Fruit fly (Drosophila melanogaster) whole organism, embryonic: Measurements from ENCODE around the gene Or67a.

Experiments
- Adf1 ChIP-seq: fragments of 200-800 bp; sonication (Bioruptor generic); IDR thresholded peaks from 2 replicates; pipeline ENCODE4 v1.3.6; 2022; ENCODE audit warnings: missing biosample characterization, missing genetic modification characterization
- Antp ChIP-seq: fragments of 200-800 bp; sonication (Bioruptor generic); optimal IDR thresholded peaks from 3 replicates; lab custom pipeline; 2016; ENCODE audit warnings: missing biosample characterization, missing genetic modification characterization
- Atf6 ChIP-seq: fragments of 200-800 bp; sonication (Bioruptor generic); IDR thresholded peaks from 2 replicates; pipeline ENCODE4 v1.3.6; 2022; ENCODE audit warnings: missing biosample characterization, missing genetic modification characterization
- Bteb2 ChIP-seq: fragments of 200-800 bp; sonication (Bioruptor generic); optimal IDR thresholded peaks from 2 replicates; lab custom pipeline; 2016; ENCODE audit warnings: missing biosample characterization, missing genetic modification characterization
- CG1024 ChIP-seq: fragments of 200-800 bp; sonication (Bioruptor generic); IDR thresholded peaks from 2 replicates; pipeline ENCODE4 v1.3.6; 2022; ENCODE audit warnings: missing biosample characterization, missing genetic modification characterization
- CG10431 ChIP-seq: fragments of 200-800 bp; sonication (Bioruptor generic); optimal IDR thresholded peaks from 3 replicates; lab custom pipeline; 2018; ENCODE audit warnings: missing biosample characterization, mild to moderate bottlenecking, missing genetic modification characterization
- CG12769 ChIP-seq: fragments of 200-800 bp; sonication (Bioruptor generic); optimal IDR thresholded peaks from 2 replicates; lab custom pipeline; 2019; ENCODE audit warnings: missing biosample characterization, mild to moderate bottlenecking, missing genetic modification characterization, moderate library complexity
- CG13123 ChIP-seq: fragments of 200-800 bp; sonication (Bioruptor generic); optimal IDR thresholded peaks from 2 replicates; lab custom pipeline; 2016; ENCODE audit warnings: missing biosample characterization, missing genetic modification characterization
- CG14441 ChIP-seq: fragments of 200-800 bp; sonication (Bioruptor generic); IDR thresholded peaks from 2 replicates; pipeline ENCODE4 v1.3.6; 2022; ENCODE audit warnings: missing biosample characterization, missing genetic modification characterization
- CG17385 ChIP-seq: fragments of 200-800 bp; sonication (Bioruptor generic); optimal IDR thresholded peaks from 3 replicates; lab custom pipeline; 2018; ENCODE audit warnings: missing biosample characterization, mild to moderate bottlenecking, missing genetic modification characterization
- CG17912 ChIP-seq: fragments of 200-800 bp; sonication (Bioruptor generic); optimal IDR thresholded peaks from 2 replicates; lab custom pipeline; 2018; ENCODE audit warnings: missing biosample characterization, mild to moderate bottlenecking, missing genetic modification characterization
- CG18619 ChIP-seq: fragments of 200-800 bp; sonication (Bioruptor generic); optimal IDR thresholded peaks from 3 replicates; lab custom pipeline; 2017; ENCODE audit warnings: missing biosample characterization, mild to moderate bottlenecking, missing genetic modification characterization
- CG31365 ChIP-seq: fragments of 200-800 bp; sonication (Bioruptor generic); optimal IDR thresholded peaks from 2 replicates; lab custom pipeline; 2018; ENCODE audit warnings: missing biosample characterization, mild to moderate bottlenecking, missing genetic modification characterization
- CG32767 ChIP-seq: fragments of 200-800 bp; sonication (Bioruptor generic); IDR thresholded peaks from 2 replicates; pipeline ENCODE4 v1.3.6; 2022; ENCODE audit warnings: missing biosample characterization, missing genetic modification characterization
- CG34224 ChIP-seq: fragments of 200-800 bp; sonication (Bioruptor generic); IDR thresholded peaks from 3 replicates; pipeline ENCODE4 v1.3.6; 2022; ENCODE audit warnings: missing biosample characterization, missing genetic modification characterization; ENCODE audit not compliant: partially characterized antibody
- CG3847 ChIP-seq: fragments of 200-800 bp; sonication (Bioruptor generic); IDR thresholded peaks from 2 replicates; pipeline ENCODE4 v1.3.6; 2022; ENCODE audit warnings: missing biosample characterization, missing genetic modification characterization
- CHES-1-like ChIP-seq: fragments of 200-800 bp; sonication (Bioruptor generic); optimal IDR thresholded peaks from 2 replicates; lab custom pipeline; 2016; ENCODE audit warnings: missing biosample characterization, missing genetic modification characterization
- Deaf1 ChIP-seq: fragments of 200-800 bp; optimal IDR thresholded peaks from 3 replicates; lab custom pipeline; 2019; ENCODE audit warnings: missing biosample characterization, mild to moderate bottlenecking, missing genetic modification characterization, moderate library complexity
- Dll ChIP-seq: fragments of 200-800 bp; sonication (Bioruptor generic); IDR thresholded peaks from 4 replicates; pipeline ENCODE4 v1.3.6; 2022; ENCODE audit warnings: missing biosample characterization, missing genetic modification characterization; ENCODE audit not compliant: partially characterized antibody
- Drgx ChIP-seq: fragments of 200-800 bp; sonication (Bioruptor generic); IDR thresholded peaks from 2 replicates; pipeline ENCODE4 v1.3.6; 2022; ENCODE audit warnings: missing biosample characterization, missing genetic modification characterization
- MBD-R2 ChIP-seq: fragments of 200-800 bp; sonication (Bioruptor generic); IDR thresholded peaks from 2 replicates; pipeline ENCODE4 v1.3.6; 2022; ENCODE audit warnings: missing biosample characterization, missing genetic modification characterization
- Max ChIP-seq: fragments of 200-800 bp; sonication (Bioruptor generic); optimal IDR thresholded peaks from 2 replicates; lab custom pipeline; 2016; ENCODE audit warnings: missing biosample characterization, mild to moderate bottlenecking, missing genetic modification characterization
- Med ChIP-seq: fragments of 200-800 bp; sonication (Bioruptor generic); peaks from one replicate; lab custom pipeline; 2016; ENCODE audit warnings: missing biosample characterization, missing genetic modification characterization, mild to moderate bottlenecking, inconsistent platforms, moderate library complexity
- NFAT ChIP-seq: fragments of 200-800 bp; sonication (Bioruptor generic); IDR thresholded peaks from 2 replicates; pipeline ENCODE4 v1.3.6; 2022; ENCODE audit warnings: missing biosample characterization, missing genetic modification characterization
- NK7.1 ChIP-seq: fragments of 200-800 bp; sonication (Bioruptor generic); optimal IDR thresholded peaks from 3 replicates; lab custom pipeline; 2016; ENCODE audit warnings: missing biosample characterization, missing genetic modification characterization
- Rfx ChIP-seq: fragments of 200-800 bp; sonication (Bioruptor generic); IDR thresholded peaks from 2 replicates; pipeline ENCODE4 v1.3.6; 2022; ENCODE audit warnings: missing biosample characterization, missing genetic modification characterization
- Rx ChIP-seq: fragments of 200-800 bp; sonication (Bioruptor generic); IDR thresholded peaks from 2 replicates; pipeline ENCODE4 v1.3.6; 2022; ENCODE audit warnings: missing biosample characterization, missing genetic modification characterization
- Six4 ChIP-seq: fragments of 200-800 bp; sonication (Bioruptor generic); optimal IDR thresholded peaks from 2 replicates; lab custom pipeline; 2016; ENCODE audit warnings: missing biosample characterization, missing genetic modification characterization
- Xrp1 ChIP-seq: fragments of 200-800 bp; sonication (Bioruptor generic); IDR thresholded peaks from 2 replicates; pipeline ENCODE4 v1.3.6; 2022; ENCODE audit warnings: missing biosample characterization, missing genetic modification characterization
- abd-A ChIP-seq: fragments of 200-800 bp; sonication (Bioruptor generic); optimal IDR thresholded peaks from 3 replicates; lab custom pipeline; 2019; ENCODE audit warnings: missing biosample characterization, mild to moderate bottlenecking, missing genetic modification characterization, moderate library complexity
- ase ChIP-seq: fragments of 200-800 bp; sonication (Bioruptor generic); IDR thresholded peaks from 3 replicates; pipeline ENCODE4 v1.3.6; 2022; ENCODE audit warnings: missing biosample characterization, missing genetic modification characterization
- bsh ChIP-seq, 2 experiments: fragments of 200-800 bp; sonication (Bioruptor generic); optimal IDR thresholded peaks; 2 replicates each; lab custom pipeline; 2017 to 2018; ENCODE audit warnings: mild to moderate bottlenecking in 2 of 2, missing biosample characterization in 2 of 2, missing genetic modification characterization in 2 of 2, moderate library complexity in 1 of 2
- cg ChIP-seq: fragments of 200-800 bp; sonication (Bioruptor generic); optimal IDR thresholded peaks from 3 replicates; lab custom pipeline; 2019; ENCODE audit warnings: missing biosample characterization, mild to moderate bottlenecking, missing genetic modification characterization, moderate library complexity
- chinmo ChIP-seq: fragments of 200-800 bp; sonication (Bioruptor generic); IDR thresholded peaks from 4 replicates; pipeline ENCODE4 v1.3.6; 2022; ENCODE audit warnings: missing biosample characterization, missing genetic modification characterization; ENCODE audit not compliant: partially characterized antibody
- crc ChIP-seq: fragments of 200-800 bp; sonication (Bioruptor generic); optimal IDR thresholded peaks from 2 replicates; lab custom pipeline; 2016; ENCODE audit warnings: missing biosample characterization, missing genetic modification characterization
- dm ChIP-seq: fragments of 200-800 bp; sonication (Bioruptor generic); optimal IDR thresholded peaks from 3 replicates; lab custom pipeline; 2016; ENCODE audit warnings: missing biosample characterization, missing genetic modification characterization
- dysf ChIP-seq: fragments of 200-800 bp; sonication (Bioruptor generic); IDR thresholded peaks from 3 replicates; pipeline ENCODE4 v1.3.6; 2022; ENCODE audit warnings: missing biosample characterization, missing genetic modification characterization
- esg ChIP-seq: fragments of 200-800 bp; sonication (Bioruptor generic); conservative IDR thresholded peaks from 2 replicates; pipeline ENCODE4 v1.3.6; 2022; ENCODE audit warnings: missing biosample characterization, missing genetic modification characterization
- eyg ChIP-seq: fragments of 200-800 bp; sonication (Bioruptor generic); optimal IDR thresholded peaks from 3 replicates; lab custom pipeline; 2016; ENCODE audit warnings: missing biosample characterization, missing genetic modification characterization
- fru ChIP-seq: fragments of >200 bp; optimal IDR thresholded peaks from 2 replicates; lab custom pipeline; 2017
- fu2 ChIP-seq: fragments of 200-800 bp; sonication (Bioruptor generic); optimal IDR thresholded peaks from 2 replicates; lab custom pipeline; 2016; ENCODE audit warnings: missing biosample characterization, missing genetic modification characterization
- gem ChIP-seq: fragments of 200-800 bp; sonication (Bioruptor generic); optimal IDR thresholded peaks from 2 replicates; lab custom pipeline; 2019; ENCODE audit warnings: missing biosample characterization, mild to moderate bottlenecking, missing genetic modification characterization, moderate library complexity
- insv ChIP-seq, 2 experiments: fragments of 200-800 bp; sonication (Bioruptor generic); optimal IDR thresholded peaks; 3 replicates each; lab custom pipeline; 2016 to 2018; ENCODE audit warnings: missing biosample characterization in 2 of 2, missing genetic modification characterization in 2 of 2
- kni ChIP-seq: fragments of 200-800 bp; sonication (Bioruptor generic); optimal IDR thresholded peaks from 3 replicates; lab custom pipeline; 2017; ENCODE audit warnings: mild to moderate bottlenecking, missing biosample characterization, missing genetic modification reagents, missing genetic modification characterization
- lmd ChIP-seq: fragments of 200-800 bp; sonication (Bioruptor generic); IDR thresholded peaks from 2 replicates; pipeline ENCODE4 v1.3.6; 2022; ENCODE audit warnings: missing biosample characterization, missing genetic modification characterization
- pzg ChIP-seq: fragments of 200-800 bp; sonication (Bioruptor generic); optimal IDR thresholded peaks from 3 replicates; lab custom pipeline; 2018; ENCODE audit warnings: missing biosample characterization, mild to moderate bottlenecking, missing genetic modification characterization, moderate library complexity
- sisA ChIP-seq: fragments of 200-800 bp; sonication (Bioruptor generic); IDR thresholded peaks from 2 replicates; pipeline ENCODE4 v1.3.6; 2022; ENCODE audit warnings: missing biosample characterization, missing genetic modification characterization
- sob ChIP-seq: fragments of 200-800 bp; sonication (Bioruptor generic); IDR thresholded peaks from 2 replicates; pipeline ENCODE4 v1.3.6; 2022; ENCODE audit warnings: missing biosample characterization, missing genetic modification characterization
- sug ChIP-seq: fragments of 200-800 bp; optimal IDR thresholded peaks from 2 replicates; lab custom pipeline; 2019; ENCODE audit warnings: missing biosample characterization, mild to moderate bottlenecking, missing genetic modification characterization, moderate library complexity

Or67a gene

DNA sequence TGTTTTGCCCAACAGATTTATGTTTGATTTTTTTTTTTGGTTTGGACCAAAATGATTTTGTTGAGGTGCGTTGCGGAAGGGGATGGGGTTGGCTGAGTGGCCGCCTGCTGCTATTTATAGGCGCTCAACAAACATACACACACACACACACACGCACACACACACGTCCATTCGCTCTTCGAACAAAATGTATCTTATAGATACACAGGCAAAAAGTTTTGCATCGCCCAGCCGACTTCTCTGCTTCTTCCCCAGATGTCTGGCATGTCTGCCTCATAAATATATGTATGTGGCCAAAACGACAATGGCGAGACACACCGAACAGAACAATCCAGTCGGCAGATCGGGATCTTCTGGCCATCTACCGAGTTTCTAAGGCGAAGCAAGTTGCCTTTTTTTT lies 19.9 kb downstream of the Or67a start:
- TF ChIP-seq cg (GFP tag; lab: Kevin White, UChicago) (peak; percentile 31), CG17385 (GFP tag; lab: Kevin White, UChicago) (peak; percentile 26), Antp (GFP tag; lab: Kevin White, UChicago) (no peak), CG12769 (tag; lab: Kevin White, UChicago) (peak; percentile 53), CG1024 (no peak), Med (GFP tag; lab: Kevin White, UChicago) (peak; percentile 34), chinmo (GFP tag; lab: Robert Waterston, UW) (0 out of 4 replicates have a peak, but pooled peaks have one; percentile 61)

DNA sequence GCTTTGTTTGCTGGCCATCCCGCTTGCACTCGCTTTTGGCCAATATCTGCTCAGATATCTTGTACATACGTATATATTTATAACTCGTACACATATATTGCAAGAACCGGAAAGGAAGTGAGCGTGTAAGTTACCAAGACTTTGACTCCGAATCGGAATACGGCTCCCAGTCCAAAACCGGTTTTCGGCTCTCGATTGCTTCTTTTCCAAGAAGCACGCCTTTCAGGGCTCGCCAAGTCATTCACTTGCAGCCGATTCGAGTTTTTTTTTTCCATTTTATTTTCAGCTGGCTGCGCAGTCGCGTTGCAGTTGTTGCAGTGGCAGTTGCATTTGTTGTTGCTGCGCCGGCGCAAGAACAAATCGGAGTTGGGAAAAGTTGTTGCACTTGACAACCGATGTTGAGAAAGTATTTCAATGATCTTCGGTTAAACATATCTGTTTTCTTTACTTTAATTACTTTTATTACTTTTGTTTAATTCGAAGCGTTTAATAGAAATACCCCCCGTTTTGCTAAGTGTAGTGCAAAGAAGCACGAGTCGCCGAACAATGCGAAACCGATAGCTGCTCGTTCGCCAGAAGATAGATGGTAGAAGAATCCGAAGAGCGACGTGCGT lies 20.9 kb downstream of the Or67a start:
- TF ChIP-seq abd-A (tag; lab: Kevin White, UChicago): no peak
- TF ChIP-seq gem: peak; percentile 12
- no peak for TF ChIP-seq NFAT (GFP tag; lab: Robert Waterston, UW)
- TF ChIP-seq Med (GFP tag; lab: Kevin White, UChicago): peak; percentile 19
- TF ChIP-seq esg (GFP tag; lab: Robert Waterston, UW): no peak
- TF ChIP-seq dm (GFP tag; lab: Kevin White, UChicago): no peak
- TF ChIP-seq Max: no peak
- TF ChIP-seq Rfx: no peak
- TF ChIP-seq CG13123 (GFP tag; lab: Kevin White, UChicago): no peak
- TF ChIP-seq CG10431 (GFP tag; lab: Kevin White, UChicago): no peak
- TF ChIP-seq lmd: peak; percentile 10; the same call in 1 of the 2 replicates
- no peak for TF ChIP-seq sug (tag; lab: Kevin White, UChicago)
- TF ChIP-seq MBD-R2 (GFP tag; lab: Robert Waterston, UW): no peak
- TF ChIP-seq Rx (GFP tag; lab: Robert Waterston, UW): peak; percentile 24; the same call in 1 of the 2 replicates
- no peak for TF ChIP-seq ase (GFP tag; lab: Robert Waterston, UW)
- no peak for TF ChIP-seq CG18619 (GFP tag; lab: Kevin White, UChicago)
- TF ChIP-seq CG31365 (tag; lab: Kevin White, UChicago): no peak
- no peak for TF ChIP-seq Dll (GFP tag; lab: Robert Waterston, UW)
- TF ChIP-seq Six4 (GFP tag; lab: Kevin White, UChicago): no peak
- TF ChIP-seq CG3847 (GFP tag; lab: Robert Waterston, UW): no peak
- peak; percentile 88 for TF ChIP-seq Drgx
- no peak for TF ChIP-seq CG32767 (GFP tag; lab: Robert Waterston, UW)
- TF ChIP-seq insv (GFP tag; optimal IDR thresholded peaks at IDR 0.05; lab: Kevin White, UChicago): no peak
- TF ChIP-seq Xrp1: peak; percentile 52
- TF ChIP-seq Adf1: no peak
- TF ChIP-seq Bteb2: no peak
- no peak for TF ChIP-seq pzg (GFP tag; lab: Kevin White, UChicago)
- no peak for TF ChIP-seq CHES-1-like
- peak; percentile 5 to 60 for TF ChIP-seq bsh (GFP tag; optimal IDR thresholded peaks at IDR 0.05; lab: Kevin White, UChicago)
- TF ChIP-seq Deaf1: peak; percentile 14
- TF ChIP-seq CG17912: no peak
- TF ChIP-seq sob (GFP tag; lab: Robert Waterston, UW): no peak
- TF ChIP-seq CG34224 (GFP tag; lab: Robert Waterston, UW): no peak
- no peak for TF ChIP-seq fu2 (GFP tag; lab: Kevin White, UChicago)
- TF ChIP-seq chinmo (GFP tag; lab: Robert Waterston, UW): 0 out of 4 replicates have a peak, but pooled peaks have one; percentile 30
- TF ChIP-seq crc (GFP tag; lab: Kevin White, UChicago): no peak
- no peak for TF ChIP-seq dysf (GFP tag; lab: Robert Waterston, UW)
- TF ChIP-seq fru (lab: Kevin White, UChicago): no peak
- no peak for TF ChIP-seq CG14441 (GFP tag; lab: Robert Waterston, UW)
- no peak for TF ChIP-seq eyg (GFP tag; lab: Kevin White, UChicago)
- peak; percentile 42 for TF ChIP-seq kni
- no peak for TF ChIP-seq Atf6 (GFP tag; lab: Robert Waterston, UW)
- no peak for TF ChIP-seq NK7.1
- no peak for TF ChIP-seq sisA (GFP tag; lab: Robert Waterston, UW)
